Fruit fly (Drosophila melanogaster): ENCODE results near the gene Eip74EF.

Eip74EF gene

DNA sequence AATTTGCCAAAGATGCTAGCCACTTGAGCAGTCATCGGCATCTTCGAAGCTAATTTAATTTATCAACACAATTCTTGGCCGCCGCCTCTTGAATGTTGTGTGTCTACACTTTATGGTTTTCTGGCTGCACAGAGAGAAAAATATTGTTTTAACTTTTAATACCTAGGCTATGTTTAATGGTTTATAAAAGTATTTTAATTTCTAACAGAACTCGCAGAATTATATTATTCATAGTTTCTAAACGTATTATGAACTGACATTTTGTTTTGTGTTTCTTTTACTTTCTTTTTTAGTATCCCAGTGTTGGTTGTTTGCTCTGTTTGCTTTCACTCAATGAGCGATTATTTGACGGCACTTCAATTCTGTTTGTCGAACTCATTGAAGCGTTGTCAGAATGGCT is 86.9 kb downstream of the Eip74EF start (continued):
- TF ChIP-seq cwo (GFP tag; optimal IDR thresholded peaks at IDR 0.05): peak; percentile 15
- no peak for TF ChIP-seq slp2 (GFP tag; optimal IDR thresholded peaks at IDR 0.05)
- peak; percentile 57 for TF ChIP-seq unpg (GFP tag; optimal IDR thresholded peaks at IDR 0.05)
- peak; percentile 44 for TF ChIP-seq Asciz (GFP tag; optimal IDR thresholded peaks at IDR 0.05)
- TF ChIP-seq CG10462 (GFP tag; optimal IDR thresholded peaks at IDR 0.05): no peak
- peak; percentile 69 for TF ChIP-seq CG2678 (tag; optimal IDR thresholded peaks at IDR 0.05)
- TF ChIP-seq CG18619 (GFP tag; optimal IDR thresholded peaks at IDR 0.05): peak; percentile 23
- TF ChIP-seq bsh (GFP tag; optimal IDR thresholded peaks at IDR 0.05): peak in 1 of 2 experiments; percentile 73
- peak; percentile 5 for TF ChIP-seq kni (GFP tag; optimal IDR thresholded peaks at IDR 0.05)
- TF ChIP-seq Hsf (GFP tag; optimal IDR thresholded peaks at IDR 0.05): peak; percentile 36
- TF ChIP-seq CG10431 (GFP tag; optimal IDR thresholded peaks at IDR 0.05): no peak
- TF ChIP-seq Dbx (GFP tag; IDR thresholded peaks at IDR 0.05): no peak
- no peak for TF ChIP-seq CG9437 (GFP tag; optimal IDR thresholded peaks at IDR 0.05)
- TF ChIP-seq lbe (GFP tag; optimal IDR thresholded peaks at IDR 0.05): no peak
- no peak for TF ChIP-seq crc (GFP tag; optimal IDR thresholded peaks at IDR 0.05)
- TF ChIP-seq CG10147 (GFP tag; optimal IDR thresholded peaks at IDR 0.05): no peak
- no peak for TF ChIP-seq br (optimal IDR thresholded peaks at IDR 0.05)
- peak; percentile 36 for TF ChIP-seq Ssrp (tag; optimal IDR thresholded peaks at IDR 0.05)
- TF ChIP-seq btn (GFP tag; optimal IDR thresholded peaks at IDR 0.05): no peak
- peak; percentile 1 for TF ChIP-seq CG12104 (GFP tag; optimal IDR thresholded peaks at IDR 0.05)
- peak; percentile 22 for TF ChIP-seq CG4707 (GFP tag; optimal IDR thresholded peaks at IDR 0.05)
- TF ChIP-seq Hr3 (GFP tag; optimal IDR thresholded peaks at IDR 0.05): peak; percentile 6
- no peak for TF ChIP-seq sisA (GFP tag; IDR thresholded peaks at IDR 0.05)
- TF ChIP-seq CoRest (tag; optimal IDR thresholded peaks at IDR 0.05): peak; percentile 42
- TF ChIP-seq eve (GFP tag; optimal IDR thresholded peaks at IDR 0.05): peak in 1 of 2 experiments; percentile 19
- no peak for TF ChIP-seq hkb (optimal IDR thresholded peaks at IDR 0.05)
- TF ChIP-seq hkb (GFP tag; IDR thresholded peaks at IDR 0.05): peak; percentile 42; the same call in 1 of the 2 replicates
- TF ChIP-seq CG8478 (optimal IDR thresholded peaks at IDR 0.05): no peak
- TF ChIP-seq dmrt99B (tag; optimal IDR thresholded peaks at IDR 0.05): peak; percentile 58
- TF ChIP-seq Sox102F (GFP tag; optimal IDR thresholded peaks at IDR 0.05): peak; percentile 56

DNA sequence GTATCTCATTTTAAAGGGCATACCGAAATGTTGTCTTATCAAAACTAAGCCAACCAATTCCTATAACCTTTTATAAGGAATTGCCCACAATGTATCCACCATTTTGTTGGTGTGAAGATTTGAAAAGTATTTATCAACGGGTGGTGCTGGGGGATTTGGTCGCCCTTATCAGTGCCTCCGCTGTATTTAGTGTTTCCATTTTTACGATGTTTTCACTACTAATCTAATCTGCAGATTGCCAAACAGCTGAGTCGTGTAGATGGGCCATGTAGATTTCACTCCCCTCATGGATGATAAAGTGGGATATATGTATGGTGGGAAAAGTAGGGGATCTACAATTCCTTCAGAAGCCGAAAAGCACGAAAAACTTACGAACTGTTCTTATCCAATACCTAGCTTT is 87.7 kb downstream of the Eip74EF start:
- TF ChIP-seq CG2678 (tag; optimal IDR thresholded peaks at IDR 0.05): peak; percentile 32
- peak; percentile 88 for TF ChIP-seq CG10431 (GFP tag; optimal IDR thresholded peaks at IDR 0.05)
- TF ChIP-seq CG13287 (GFP tag; IDR thresholded peaks at IDR 0.05; ENCODE audit: partially characterized antibody): no peak
- no peak for TF ChIP-seq CG10654 (GFP tag; optimal IDR thresholded peaks at IDR 0.05)
- TF ChIP-seq Jarid2 (GFP tag; optimal IDR thresholded peaks at IDR 0.05): no peak
- TF ChIP-seq zen2 (GFP tag; IDR thresholded peaks at IDR 0.05; ENCODE audit: partially characterized antibody): no peak
- TF ChIP-seq ttk (GFP tag; IDR thresholded peaks at IDR 0.05): no peak
- no peak for TF ChIP-seq Taf1 (GFP tag; IDR thresholded peaks at IDR 0.05)
- TF ChIP-seq CG7963 (GFP tag; IDR thresholded peaks at IDR 0.05; ENCODE audit: partially characterized antibody): no peak
- no peak for TF ChIP-seq CG15601 (tag; optimal IDR thresholded peaks at IDR 0.05)
- no peak for TF ChIP-seq crc (GFP tag; optimal IDR thresholded peaks at IDR 0.05)
- TF ChIP-seq zf30C (GFP tag; optimal IDR thresholded peaks at IDR 0.05): no peak
- TF ChIP-seq bigmax (GFP tag; optimal IDR thresholded peaks at IDR 0.05): no peak
- TF ChIP-seq CG30020 (tag; optimal IDR thresholded peaks at IDR 0.05): no peak
- no peak for TF ChIP-seq ewg (GFP tag; optimal IDR thresholded peaks at IDR 0.05)
- no peak for TF ChIP-seq Mrtf (GFP tag; IDR thresholded peaks at IDR 0.05)
- peak; percentile 25 for TF ChIP-seq CG6813 (GFP tag; optimal IDR thresholded peaks at IDR 0.05)
- peak; percentile 0 for TF ChIP-seq CG5180 (GFP tag; optimal IDR thresholded peaks at IDR 0.05)
- TF ChIP-seq CG11723 (GFP tag; optimal IDR thresholded peaks at IDR 0.05): no peak
- TF ChIP-seq pfk (GFP tag; optimal IDR thresholded peaks at IDR 0.05): peak; percentile 35
- no peak for TF ChIP-seq NC2α (GFP tag; optimal IDR thresholded peaks at IDR 0.05)
- TF ChIP-seq pros (GFP tag; optimal IDR thresholded peaks at IDR 0.05): peak; percentile 16
- TF ChIP-seq sug (tag; optimal IDR thresholded peaks at IDR 0.05): peak; percentile 84
- TF ChIP-seq CG30403 (GFP tag; optimal IDR thresholded peaks at IDR 0.05): no peak
